Fruit fly (Drosophila melanogaster) whole organism, wandering third instar larva: Measurements from ENCODE around the gene CG12971.

Source experiments
- Dfd ChIP-seq: fragments of >200 bp; optimal IDR thresholded peaks from 2 replicates; lab custom pipeline; 2017; ENCODE audit warnings: missing biosample characterization, missing genetic modification characterization
- Dif ChIP-seq: fragments of 200-275, 200-300 bp; sonication (Bioruptor generic); optimal IDR thresholded peaks from 2 replicates; lab custom pipeline; 2018; ENCODE audit warnings: missing biosample characterization, missing genetic modification characterization; ENCODE audit not compliant: partially characterized antibody
- OdsH ChIP-seq: fragments of 200-800 bp; sonication (Bioruptor generic); optimal IDR thresholded peaks from 2 replicates; lab custom pipeline; 2016; ENCODE audit warnings: missing biosample characterization, mild to moderate bottlenecking, missing genetic modification characterization
- dmrt93B ChIP-seq: fragments of 200-800 bp; sonication (Bioruptor generic); optimal IDR thresholded peaks from 2 replicates; lab custom pipeline; 2018; ENCODE audit warnings: missing biosample characterization, mild to moderate bottlenecking, missing genetic modification characterization
- foxo ChIP-seq, 2 experiments: fragments of 200-800 bp; sonication (Bioruptor generic); optimal IDR thresholded peaks; 2 replicates in 1 of 2; 3 replicates in 1 of 2; lab custom pipeline; 2016 to 2017; ENCODE audit warnings: missing biosample characterization in 2 of 2, missing genetic modification characterization in 2 of 2
- h ChIP-seq: fragments of 200-800 bp; sonication (Bioruptor generic); optimal IDR thresholded peaks from 3 replicates; lab custom pipeline; 2016; ENCODE audit warnings: missing biosample characterization, mild to moderate bottlenecking, missing genetic modification characterization
- lola ChIP-seq: fragments of >200 bp; optimal IDR thresholded peaks from 2 replicates; lab custom pipeline; 2017; ENCODE audit warnings: missing biosample characterization, missing genetic modification characterization
- pan ChIP-seq: fragments of >200 bp; optimal IDR thresholded peaks from 2 replicates; lab custom pipeline; 2017
- psq ChIP-seq: fragments of 200-800 bp; sonication (Bioruptor generic); optimal IDR thresholded peaks from 3 replicates; lab custom pipeline; 2017; ENCODE audit warnings: missing biosample characterization, mild to moderate bottlenecking, missing genetic modification characterization, moderate library complexity
- sage ChIP-seq: fragments of 200-800 bp; sonication (Bioruptor generic); optimal IDR thresholded peaks from 2 replicates; lab custom pipeline; 2016; ENCODE audit warnings: missing biosample characterization, mild to moderate bottlenecking, missing genetic modification characterization
- sv ChIP-seq: fragments of 200-800 bp; sonication (Bioruptor generic); optimal IDR thresholded peaks from 3 replicates; lab custom pipeline; 2016; ENCODE audit warnings: missing biosample characterization, missing genetic modification characterization
- usp ChIP-seq: fragments of >200 bp; optimal IDR thresholded peaks from 2 replicates; lab custom pipeline; 2017; ENCODE audit warnings: missing biosample characterization, missing genetic modification characterization

DNA sequence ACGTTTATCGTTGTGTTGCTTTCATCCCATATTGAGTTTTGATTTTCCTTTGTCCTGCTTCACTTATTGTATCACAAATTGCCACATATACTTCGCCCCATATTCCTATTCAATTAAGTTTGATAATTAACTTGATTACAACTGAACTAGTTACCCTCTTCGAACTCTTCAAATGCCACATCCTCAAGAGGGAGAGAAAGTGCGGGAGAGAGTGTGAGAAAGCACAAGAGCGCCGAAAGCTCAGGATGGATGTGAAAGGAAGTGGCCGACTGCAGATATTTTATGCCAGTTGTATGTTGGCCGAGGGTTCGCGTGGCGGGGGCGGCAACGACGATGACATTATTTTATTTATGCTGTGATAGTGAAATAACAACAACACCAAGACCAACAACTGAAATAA is 37.8 kb downstream of the CG12971 start, which contains the start of gene Rab26:
- TF ChIP-seq Dfd (GFP tag; lab: Kevin White, UChicago): no peak
- no peak for TF ChIP-seq OdsH (GFP tag; lab: Kevin White, UChicago)
- no peak for TF ChIP-seq sage (GFP tag; lab: Kevin White, UChicago)
- no peak for TF ChIP-seq usp
- TF ChIP-seq h (GFP tag; lab: Kevin White, UChicago): no peak
- TF ChIP-seq pan (lab: Kevin White, UChicago): no peak
- no peak for TF ChIP-seq psq (GFP tag; lab: Kevin White, UChicago)
- no peak for TF ChIP-seq sv (GFP tag; lab: Kevin White, UChicago)
- no peak for TF ChIP-seq lola (GFP tag; lab: Kevin White, UChicago)
- TF ChIP-seq Dif (GFP tag; lab: Kevin White, UChicago): no peak
- TF ChIP-seq foxo (GFP tag; optimal IDR thresholded peaks at IDR 0.05; lab: Kevin White, UChicago): no peak
- TF ChIP-seq dmrt93B (GFP tag; lab: Kevin White, UChicago): no peak
